Worm (Caenorhabditis elegans): ENCODE results near the gene Y42H9AR.5.

- no peak for TF ChIP-seq lin-38 (GFP tag; IDR thresholded peaks at IDR 0.05)
- TF ChIP-seq nhr-42 (GFP tag; IDR thresholded peaks at IDR 0.05), result no peak
Measured at ce11 chrIV:8127430-8127829, 25.1 kb downstream of the Y42H9AR.5 start.

Data from whole organism, L4 larva.